Fruit fly (Drosophila melanogaster) whole organism, embryonic: ENCODE data around the gene AstA.

Source experiments
- CG10209 ChIP-seq: fragments of 200-800 bp; sonication (Bioruptor generic); optimal IDR thresholded peaks from 3 replicates; lab custom pipeline; 2017; ENCODE audit warnings: missing biosample characterization, mild to moderate bottlenecking, missing genetic modification characterization, missing genetic modification reagents
- CG10267 ChIP-seq: fragments of 200-800 bp; sonication (Bioruptor generic); optimal IDR thresholded peaks from 2 replicates; lab custom pipeline; 2018; ENCODE audit warnings: missing biosample characterization, mild to moderate bottlenecking, missing genetic modification characterization, moderate library complexity
- CG10431 ChIP-seq: fragments of 200-800 bp; sonication (Bioruptor generic); optimal IDR thresholded peaks from 3 replicates; lab custom pipeline; 2018; ENCODE audit warnings: missing biosample characterization, mild to moderate bottlenecking, missing genetic modification characterization
- CG10979 ChIP-seq: fragments of 200-800 bp; sonication (Bioruptor generic); optimal IDR thresholded peaks from 2 replicates; lab custom pipeline; 2018; ENCODE audit warnings: missing biosample characterization, mild to moderate bottlenecking, missing genetic modification characterization, moderate library complexity
- CG12071 ChIP-seq: fragments of 200-800 bp; sonication (Bioruptor generic); optimal IDR thresholded peaks from 3 replicates; lab custom pipeline; 2018; ENCODE audit warnings: missing biosample characterization, mild to moderate bottlenecking, missing genetic modification characterization
- CG13424 ChIP-seq: fragments of 200-800 bp; sonication (Bioruptor generic); optimal IDR thresholded peaks from 2 replicates; lab custom pipeline; 2019; ENCODE audit warnings: missing biosample characterization, mild to moderate bottlenecking, missing genetic modification characterization, moderate library complexity
- CG15011 ChIP-seq: fragments of 200-800 bp; sonication (Bioruptor generic); optimal IDR thresholded peaks from 3 replicates; lab custom pipeline; 2018; ENCODE audit warnings: missing biosample characterization, mild to moderate bottlenecking, missing genetic modification characterization
- CG15269 ChIP-seq: fragments of 200-800 bp; sonication (Bioruptor generic); optimal IDR thresholded peaks from 2 replicates; lab custom pipeline; 2018; ENCODE audit warnings: missing biosample characterization, mild to moderate bottlenecking, missing genetic modification characterization, moderate library complexity
- CG1529 ChIP-seq: fragments of 200-800 bp; sonication (Bioruptor generic); optimal IDR thresholded peaks from 3 replicates; lab custom pipeline; 2018; ENCODE audit warnings: missing biosample characterization, missing genetic modification characterization
- CG17328 ChIP-seq: fragments of 200-800 bp; sonication (Bioruptor generic); IDR thresholded peaks from 2 replicates; pipeline ENCODE4 v1.3.6; 2022; ENCODE audit warnings: missing biosample characterization, missing genetic modification characterization
- CG17361 ChIP-seq: fragments of 200-800 bp; sonication (Bioruptor generic); IDR thresholded peaks from 3 replicates; pipeline ENCODE4 v1.3.6; 2022; ENCODE audit warnings: missing biosample characterization, missing genetic modification characterization
- CG18476 ChIP-seq: fragments of 200-800 bp; sonication (Bioruptor generic); optimal IDR thresholded peaks from 2 replicates; lab custom pipeline; 2016; ENCODE audit warnings: missing biosample characterization, mild to moderate bottlenecking, missing genetic modification characterization
- CG3407 ChIP-seq: fragments of 200-800 bp; sonication (Bioruptor generic); optimal IDR thresholded peaks from 2 replicates; lab custom pipeline; 2018; ENCODE audit warnings: missing biosample characterization, mild to moderate bottlenecking, missing genetic modification characterization
- CG34376 ChIP-seq: fragments of 200-800 bp; sonication (Bioruptor generic); optimal IDR thresholded peaks from 2 replicates; lab custom pipeline; 2018; ENCODE audit warnings: missing biosample characterization, mild to moderate bottlenecking, missing genetic modification characterization
- CG3838 ChIP-seq: fragments of 200-800 bp; sonication (Bioruptor generic); optimal IDR thresholded peaks from 3 replicates; lab custom pipeline; 2016; ENCODE audit warnings: missing biosample characterization, missing genetic modification characterization
- CG7271 ChIP-seq: fragments of 200-800 bp; sonication (Bioruptor generic); optimal IDR thresholded peaks from 2 replicates; lab custom pipeline; 2018; ENCODE audit warnings: missing biosample characterization, mild to moderate bottlenecking, missing genetic modification characterization, moderate library complexity
- CG7372 ChIP-seq: fragments of 200-800 bp; sonication (Bioruptor generic); IDR thresholded peaks from 2 replicates; pipeline ENCODE4 v1.3.6; 2022; ENCODE audit warnings: missing biosample characterization, missing genetic modification characterization
- CG9817 ChIP-seq: fragments of 200-800 bp; sonication (Bioruptor generic); optimal IDR thresholded peaks from 2 replicates; lab custom pipeline; 2018; ENCODE audit warnings: missing biosample characterization, mild to moderate bottlenecking, missing genetic modification characterization, moderate library complexity
- Fer1 ChIP-seq: fragments of 200-800 bp; sonication (Bioruptor generic); optimal IDR thresholded peaks from 2 replicates; lab custom pipeline; 2017; ENCODE audit warnings: missing biosample characterization, mild to moderate bottlenecking, missing genetic modification characterization
- Fer3 ChIP-seq: fragments of 200-800 bp; sonication (Bioruptor generic); optimal IDR thresholded peaks from 2 replicates; lab custom pipeline; 2018; ENCODE audit warnings: missing biosample characterization, mild to moderate bottlenecking, missing genetic modification characterization, moderate library complexity
- GATAe ChIP-seq: fragments of 200-800 bp; sonication (Bioruptor generic); conservative IDR thresholded peaks from 2 replicates; pipeline ENCODE4 v1.3.6; 2022; ENCODE audit warnings: missing biosample characterization, missing genetic modification characterization
- Hsf ChIP-seq: fragments of 200-800 bp; sonication (Bioruptor generic); optimal IDR thresholded peaks from 3 replicates; lab custom pipeline; 2016; ENCODE audit warnings: missing biosample characterization, missing genetic modification characterization
- Mes4 ChIP-seq: fragments of 200-800 bp; sonication (Bioruptor generic); optimal IDR thresholded peaks from 2 replicates; lab custom pipeline; 2016; ENCODE audit warnings: missing biosample characterization, missing genetic modification characterization
- Myb ChIP-seq: fragments of 200-800 bp; sonication (Bioruptor generic); optimal IDR thresholded peaks from 2 replicates; lab custom pipeline; 2016; ENCODE audit warnings: missing biosample characterization, missing genetic modification characterization
- NK7.1 ChIP-seq: fragments of 200-800 bp; sonication (Bioruptor generic); optimal IDR thresholded peaks from 3 replicates; lab custom pipeline; 2016; ENCODE audit warnings: missing biosample characterization, missing genetic modification characterization
- Oaz ChIP-seq: fragments of 200-800 bp; sonication (Bioruptor generic); IDR thresholded peaks from 2 replicates; pipeline ENCODE4 v1.3.6; 2022; ENCODE audit warnings: missing biosample characterization, missing genetic modification characterization
- Optix ChIP-seq: fragments of 200-800 bp; sonication (Bioruptor generic); IDR thresholded peaks from 3 replicates; pipeline ENCODE4 v1.3.6; 2022; ENCODE audit warnings: missing biosample characterization, missing genetic modification characterization
- btn ChIP-seq: fragments of 200-800 bp; sonication (Bioruptor generic); optimal IDR thresholded peaks from 2 replicates; lab custom pipeline; 2016; ENCODE audit warnings: missing biosample characterization, missing genetic modification characterization
- cas ChIP-seq: fragments of 200-800 bp; sonication (Bioruptor generic); IDR thresholded peaks from 2 replicates; pipeline ENCODE4 v1.3.6; 2022; ENCODE audit warnings: missing biosample characterization, missing genetic modification characterization
- caup ChIP-seq: fragments of 200-800 bp; sonication (Bioruptor generic); optimal IDR thresholded peaks from 3 replicates; lab custom pipeline; 2017; ENCODE audit warnings: missing biosample characterization, mild to moderate bottlenecking, missing genetic modification characterization, moderate library complexity; ENCODE audit not compliant: severe bottlenecking
- ci ChIP-seq: fragments of 200-800 bp; sonication (Bioruptor generic); IDR thresholded peaks from 3 replicates; pipeline ENCODE4 v1.3.6; 2022; ENCODE audit warnings: missing biosample characterization, missing genetic modification characterization
- crol ChIP-seq: fragments of 200-800 bp; sonication (Bioruptor generic); IDR thresholded peaks from 2 replicates; pipeline ENCODE4 v1.3.6; 2022; ENCODE audit warnings: missing biosample characterization, missing genetic modification characterization
- dpn ChIP-seq, 2 experiments: fragments of 200-800 bp; sonication (Bioruptor generic); optimal IDR thresholded peaks; 3 replicates each; lab custom pipeline; 2016; ENCODE audit warnings: missing biosample characterization in 2 of 2, missing genetic modification characterization in 2 of 2
- exex ChIP-seq: fragments of 200-800 bp; sonication (Bioruptor generic); optimal IDR thresholded peaks from 4 replicates; lab custom pipeline; 2018; ENCODE audit warnings: missing biosample characterization, mild to moderate bottlenecking, missing genetic modification characterization, moderate library complexity
- eyg ChIP-seq: fragments of 200-800 bp; sonication (Bioruptor generic); optimal IDR thresholded peaks from 3 replicates; lab custom pipeline; 2016; ENCODE audit warnings: missing biosample characterization, missing genetic modification characterization
- fd64A ChIP-seq: fragments of 200-800 bp; sonication (Bioruptor generic); optimal IDR thresholded peaks from 3 replicates; lab custom pipeline; 2018; ENCODE audit warnings: missing biosample characterization, mild to moderate bottlenecking, missing genetic modification characterization
- gt ChIP-seq: fragments of 200-800 bp; sonication (Bioruptor generic); IDR thresholded peaks from 2 replicates; pipeline ENCODE4 v1.3.6; 2022; ENCODE audit warnings: missing biosample characterization, missing genetic modification characterization
- hbn ChIP-seq: fragments of 200-800 bp; sonication (Bioruptor generic); IDR thresholded peaks from 2 replicates; pipeline ENCODE4 v1.3.6; 2022; ENCODE audit warnings: missing biosample characterization, missing genetic modification characterization; ENCODE audit not compliant: partially characterized antibody
- maf-S ChIP-seq: fragments of 200-800 bp; sonication (Bioruptor generic); optimal IDR thresholded peaks from 2 replicates; lab custom pipeline; 2016; ENCODE audit warnings: missing biosample characterization, missing genetic modification characterization
- mirr ChIP-seq: fragments of 200-800 bp; sonication (Bioruptor generic); optimal IDR thresholded peaks from 3 replicates; lab custom pipeline; 2018; ENCODE audit warnings: missing biosample characterization, mild to moderate bottlenecking, missing genetic modification characterization
- nmo ChIP-seq: fragments of 200-800 bp; sonication (Bioruptor generic); optimal IDR thresholded peaks from 2 replicates; lab custom pipeline; 2018; ENCODE audit warnings: missing biosample characterization, mild to moderate bottlenecking, missing genetic modification characterization, moderate library complexity
- rib ChIP-seq: fragments of 200-800 bp; sonication (Bioruptor generic); IDR thresholded peaks from 2 replicates; pipeline ENCODE4 v1.3.6; 2022; ENCODE audit warnings: missing biosample characterization, missing genetic modification characterization
- row ChIP-seq: fragments of 200-800 bp; sonication (Bioruptor generic); IDR thresholded peaks from 3 replicates; pipeline ENCODE4 v1.3.6; 2022; ENCODE audit warnings: missing biosample characterization, missing genetic modification characterization
- sens ChIP-seq: fragments of 200-800 bp; sonication (Bioruptor generic); peaks from one replicate; lab custom pipeline; 2016; ENCODE audit warnings: missing biosample characterization, missing genetic modification characterization
- sens-2 ChIP-seq: fragments of 200-800 bp; sonication (Bioruptor generic); IDR thresholded peaks from 2 replicates; pipeline ENCODE4 v1.3.6; 2022; ENCODE audit warnings: missing biosample characterization, missing genetic modification characterization
- sim ChIP-seq: fragments of 200-800 bp; sonication (Bioruptor generic); IDR thresholded peaks from 2 replicates; pipeline ENCODE4 v1.3.6; 2022; ENCODE audit warnings: missing biosample characterization, missing genetic modification characterization
- zen ChIP-seq: fragments of 200-800 bp; sonication (Bioruptor generic); optimal IDR thresholded peaks from 3 replicates; lab custom pipeline; 2018; ENCODE audit warnings: missing biosample characterization, mild to moderate bottlenecking, missing genetic modification characterization, moderate library complexity

Gene AstA

dm6 chr3R:24810844-24811625 is 46.2 kb upstream of the AstA start (continued):
- TF ChIP-seq crol (GFP tag; lab: Robert Waterston, UW) (0 out of 2 replicates have a peak, but pooled peaks have one; percentile 21), hbn (no peak), btn (peak; percentile 73), Myb (GFP tag; lab: Kevin White, UChicago) (peak; percentile 75), GATAe (GFP tag; lab: Robert Waterston, UW) (peak; percentile 41; the same call in 1 of the 2 replicates), CG7372 (peak; percentile 86), caup (peak; percentile 90), Optix (GFP tag; lab: Robert Waterston, UW) (peak; percentile 89), CG15269 (tag; lab: Kevin White, UChicago) (peak; percentile 95)

dm6 chr3R:24809576-24810279 is 44.9 kb upstream of the AstA start:
- peak; percentile 37 for TF ChIP-seq CG3838 (GFP tag; lab: Kevin White, UChicago)
- TF ChIP-seq sens-2 (GFP tag; lab: Robert Waterston, UW), result no peak
- TF ChIP-seq Oaz (GFP tag; lab: Robert Waterston, UW), result no peak
- no peak for TF ChIP-seq CG17361 (GFP tag; lab: Robert Waterston, UW)
- TF ChIP-seq nmo, result no peak
- peak; percentile 13 for TF ChIP-seq CG10979 (tag; lab: Kevin White, UChicago)
- TF ChIP-seq exex, result peak; percentile 90
- peak; percentile 83 for TF ChIP-seq CG34376 (GFP tag; lab: Kevin White, UChicago)
- peak; percentile 63 for TF ChIP-seq CG10209 (GFP tag; lab: Kevin White, UChicago)
- peak; percentile 76 for TF ChIP-seq fd64A (GFP tag; lab: Kevin White, UChicago)
- TF ChIP-seq NK7.1 (GFP tag; lab: Kevin White, UChicago), result no peak
- TF ChIP-seq row, result 0 out of 3 replicates have a peak, but pooled peaks have one; percentile 7
- TF ChIP-seq CG15011 (GFP tag; lab: Kevin White, UChicago), result peak; percentile 59
- peak; percentile 39 for TF ChIP-seq CG1529 (GFP tag; lab: Kevin White, UChicago)
- peak; percentile 94 for TF ChIP-seq sens (GFP tag; lab: Kevin White, UChicago)
- TF ChIP-seq CG13424, result peak; percentile 54
- no peak for TF ChIP-seq zen
- TF ChIP-seq eyg (GFP tag; lab: Kevin White, UChicago), result peak; percentile 14
- 0 out of 3 replicates have a peak, but pooled peaks have one; percentile 37 for TF ChIP-seq ci (GFP tag; lab: Robert Waterston, UW)
- TF ChIP-seq mirr (GFP tag; lab: Kevin White, UChicago), result peak; percentile 39
- TF ChIP-seq Fer1 (GFP tag; lab: Kevin White, UChicago), result peak; percentile 72
- peak; percentile 2 for TF ChIP-seq CG10267 (tag; lab: Kevin White, UChicago)
- no peak for TF ChIP-seq Mes4 (GFP tag; lab: Kevin White, UChicago)
- no peak for TF ChIP-seq CG18476 (GFP tag; lab: Kevin White, UChicago)
- TF ChIP-seq rib, result 0 out of 2 replicates have a peak, but pooled peaks have one; percentile 12
- peak; percentile 9 for TF ChIP-seq CG9817
- peak; percentile 48 for TF ChIP-seq CG7271
- peak; percentile 60 for TF ChIP-seq CG3407
- TF ChIP-seq gt (GFP tag; lab: Robert Waterston, UW), result no peak
- peak; percentile 68 for TF ChIP-seq caup
- no peak for TF ChIP-seq cas
- no peak for TF ChIP-seq dpn (GFP tag; optimal IDR thresholded peaks at IDR 0.05; lab: Kevin White, UChicago)
- no peak for TF ChIP-seq CG17328 (GFP tag; lab: Robert Waterston, UW)
- peak; percentile 44 for TF ChIP-seq CG10431
- no peak for TF ChIP-seq Hsf (GFP tag; lab: Kevin White, UChicago)
- TF ChIP-seq CG12071, result peak; percentile 59
- no peak for TF ChIP-seq sim (GFP tag; lab: Robert Waterston, UW)
- no peak for TF ChIP-seq maf-S (GFP tag; lab: Kevin White, UChicago)
- no peak for TF ChIP-seq Fer3
